Worm (Caenorhabditis elegans) whole organism, L1 larva: Measurements from ENCODE around the gene irld-50.

ENCODE experiments used
- C16A3.4 ChIP-seq: fragments of 150-350 bp; optimal IDR thresholded peaks from 2 replicates; lab custom pipeline; 2014; ENCODE audit warnings: missing biosample characterization, missing genetic modification characterization
- ama-1 ChIP-seq: fragments of 150-350 bp; optimal IDR thresholded peaks from 2 replicates; lab custom pipeline; 2014
- ces-1 ChIP-seq: fragments of 150-350 bp; optimal IDR thresholded peaks from 2 replicates; lab custom pipeline; 2014; ENCODE audit warnings: missing biosample characterization, missing genetic modification reagents, missing genetic modification characterization
- egl-27 ChIP-seq, 2 experiments: fragments of 150-350 bp in 1 of 2; sonication (generic microtip); optimal IDR thresholded peaks; 3 replicates each; lab custom pipeline; 2017 to 2018; ENCODE audit warnings: missing biosample characterization in 2 of 2, missing genetic modification characterization in 2 of 2, missing genetic modification reagents in 2 of 2
- fkh-8 ChIP-seq: sonication (generic microtip); optimal IDR thresholded peaks from 2 replicates; lab custom pipeline; 2016; ENCODE audit warnings: mild to moderate bottlenecking, missing genetic modification characterization, missing compliant biosample characterization
- fos-1 ChIP-seq: fragments of 150-350 bp; optimal IDR thresholded peaks from 2 replicates; lab custom pipeline; 2014; ENCODE audit warnings: missing biosample characterization, missing genetic modification characterization
- lin-13 ChIP-seq: fragments of 150-350 bp; optimal IDR thresholded peaks from 2 replicates; lab custom pipeline; 2014; ENCODE audit warnings: missing biosample characterization, missing genetic modification reagents, missing genetic modification characterization
- nhr-76 ChIP-seq: sonication (generic microtip); optimal IDR thresholded peaks from 2 replicates; lab custom pipeline; 2017; ENCODE audit warnings: missing biosample characterization, missing genetic modification characterization
- unc-130 ChIP-seq: fragments of 150-350 bp; optimal IDR thresholded peaks from 2 replicates; lab custom pipeline; 2017; ENCODE audit warnings: missing biosample characterization, missing genetic modification characterization, inconsistent platforms
- unc-62 ChIP-seq: fragments of 150-350 bp; optimal IDR thresholded peaks from 2 replicates; lab custom pipeline; 2014; ENCODE audit warnings: missing biosample characterization, missing genetic modification reagents, missing genetic modification characterization

ce11 chrII:2943966-2944365 is at the start of gene irld-50, which contains the start of gene irld-49:
- no peak for TF ChIP-seq nhr-76 (tag; lab: Kevin White, UChicago)
- no peak for TF ChIP-seq fos-1 (tag; lab: Kevin White, UChicago)
- no peak for TF ChIP-seq ces-1 (GFP tag; lab: Kevin White, UChicago)
- no peak for TF ChIP-seq unc-62 (GFP tag; lab: Kevin White, UChicago)
- no peak for TF ChIP-seq ama-1 (lab: Kevin White, UChicago)
- no peak for TF ChIP-seq fkh-8 (tag; lab: Kevin White, UChicago)
- no peak for TF ChIP-seq lin-13
- TF ChIP-seq unc-130 (tag; lab: Kevin White, UChicago) = no peak
- TF ChIP-seq C16A3.4 (tag; lab: Kevin White, UChicago) = no peak
- TF ChIP-seq egl-27 (tag; optimal IDR thresholded peaks at IDR 0.05; lab: Kevin White, UChicago) = no peak
